Worm (Caenorhabditis elegans) whole organism, L2 larva: ENCODE results near the gene srj-52.

Experiments
- C34F6.9 ChIP-seq: fragments of 150-350 bp; optimal IDR thresholded peaks from 2 replicates; lab custom pipeline; 2014; ENCODE audit warnings: missing biosample characterization, missing genetic modification characterization
- F13H6.1 ChIP-seq: sonication (generic microtip); optimal IDR thresholded peaks from 2 replicates; lab custom pipeline; 2016; ENCODE audit warnings: missing genetic modification characterization, missing compliant biosample characterization
- R02D3.7 ChIP-seq: fragments of 150-350 bp; optimal IDR thresholded peaks from 2 replicates; lab custom pipeline; 2014; ENCODE audit warnings: missing biosample characterization, missing genetic modification characterization
- Y55F3AM.14 ChIP-seq: fragments of 200-800 bp; sonication (Bioruptor generic); optimal IDR thresholded peaks from 2 replicates; lab custom pipeline; 2018; ENCODE audit warnings: mild to moderate bottlenecking, missing genetic modification characterization, missing compliant biosample characterization
- ZK546.5 ChIP-seq: sonication (generic microtip); optimal IDR thresholded peaks from 2 replicates; lab custom pipeline; 2017; ENCODE audit warnings: missing biosample characterization, missing genetic modification characterization
- alr-1 ChIP-seq: fragments of 150-350 bp; optimal IDR thresholded peaks from 2 replicates; lab custom pipeline; 2014; ENCODE audit warnings: missing biosample characterization, missing genetic modification characterization
- aly-2 ChIP-seq: fragments of 150-350 bp; optimal IDR thresholded peaks from 2 replicates; lab custom pipeline; 2014; ENCODE audit warnings: missing biosample characterization, missing genetic modification characterization
- ama-1 ChIP-seq: fragments of 150-350 bp; optimal IDR thresholded peaks from 2 replicates; lab custom pipeline; 2018; ENCODE audit warnings: inconsistent platforms
- blmp-1 ChIP-seq: sonication (generic microtip); optimal IDR thresholded peaks from 2 replicates; lab custom pipeline; 2017; ENCODE audit warnings: missing genetic modification characterization, mild to moderate bottlenecking, missing compliant biosample characterization, antibody characterized with exemption, moderate library complexity; ENCODE audit not compliant: insufficient read depth
- ceh-16 ChIP-seq: fragments of 150-350 bp; optimal IDR thresholded peaks from 2 replicates; lab custom pipeline; 2014; ENCODE audit warnings: missing biosample characterization, missing genetic modification characterization
- ceh-82 ChIP-seq: fragments of 150-350 bp; optimal IDR thresholded peaks from 2 replicates; lab custom pipeline; 2014; ENCODE audit warnings: missing biosample characterization, missing genetic modification characterization
- crh-2 ChIP-seq: sonication (generic microtip); optimal IDR thresholded peaks from 2 replicates; lab custom pipeline; 2017; ENCODE audit warnings: missing biosample characterization, missing genetic modification characterization
- dmd-4 ChIP-seq: sonication (generic microtip); optimal IDR thresholded peaks from 2 replicates; lab custom pipeline; 2017; ENCODE audit warnings: missing biosample characterization, missing genetic modification characterization
- egl-27 ChIP-seq: sonication (generic microtip); optimal IDR thresholded peaks from 3 replicates; lab custom pipeline; 2017; ENCODE audit warnings: missing biosample characterization, missing genetic modification reagents, missing genetic modification characterization
- elt-1 ChIP-seq: fragments of 150-350 bp; optimal IDR thresholded peaks from 2 replicates; lab custom pipeline; 2014; ENCODE audit warnings: missing biosample characterization, missing genetic modification characterization
- elt-3 ChIP-seq: sonication (generic microtip); optimal IDR thresholded peaks from 2 replicates; lab custom pipeline; 2017; ENCODE audit warnings: missing biosample characterization, missing genetic modification characterization
- fos-1 ChIP-seq: fragments of 150-350 bp; optimal IDR thresholded peaks from 2 replicates; lab custom pipeline; 2014; ENCODE audit warnings: missing biosample characterization, missing genetic modification characterization
- gmeb-1 ChIP-seq: fragments of 150-350 bp; optimal IDR thresholded peaks from 2 replicates; lab custom pipeline; 2014; ENCODE audit warnings: missing biosample characterization, missing genetic modification characterization
- lin-13 ChIP-seq: fragments of 150-350 bp; optimal IDR thresholded peaks from 2 replicates; lab custom pipeline; 2014; ENCODE audit warnings: missing biosample characterization, missing genetic modification reagents, missing genetic modification characterization
- lin-39 ChIP-seq: fragments of 150-350 bp; optimal IDR thresholded peaks from 2 replicates; lab custom pipeline; 2014; ENCODE audit warnings: missing biosample characterization, missing genetic modification reagents, missing genetic modification characterization
- lsy-2 ChIP-seq, 2 experiments: fragments of 150-350 bp in 1 of 2; sonication (generic microtip) in 1 of 2; optimal IDR thresholded peaks; 2 replicates each; lab custom pipeline; 2014 to 2017; ENCODE audit warnings: missing biosample characterization in 2 of 2, missing genetic modification characterization in 2 of 2
- mab-5 ChIP-seq: fragments of 150-350 bp; optimal IDR thresholded peaks from 2 replicates; lab custom pipeline; 2014; ENCODE audit warnings: missing biosample characterization, missing genetic modification characterization
- mbf-1 ChIP-seq: sonication (generic microtip); optimal IDR thresholded peaks from 2 replicates; lab custom pipeline; 2017; ENCODE audit warnings: missing biosample characterization, missing genetic modification characterization
- mdl-1 ChIP-seq, 2 experiments: fragments of 150-350 bp in 1 of 2; sonication (generic microtip) in 1 of 2; optimal IDR thresholded peaks; 2 replicates each; lab custom pipeline; 2017; ENCODE audit warnings: missing biosample characterization in 2 of 2, missing genetic modification characterization in 2 of 2
- nhr-10 ChIP-seq: sonication (generic microtip); optimal IDR thresholded peaks from 2 replicates; lab custom pipeline; 2017; ENCODE audit warnings: missing biosample characterization, missing genetic modification characterization
- nhr-11 ChIP-seq: fragments of 150-350 bp; optimal IDR thresholded peaks from 2 replicates; lab custom pipeline; 2014; ENCODE audit warnings: missing biosample characterization, missing genetic modification characterization
- nhr-12 ChIP-seq: fragments of 150-350 bp; optimal IDR thresholded peaks from 2 replicates; lab custom pipeline; 2014; ENCODE audit warnings: missing biosample characterization, missing genetic modification characterization
- nhr-129 ChIP-seq: fragments of 150-350 bp; optimal IDR thresholded peaks from 2 replicates; lab custom pipeline; 2014; ENCODE audit warnings: missing biosample characterization, missing genetic modification characterization
- nhr-21 ChIP-seq: fragments of 150-350 bp; optimal IDR thresholded peaks from 2 replicates; lab custom pipeline; 2014; ENCODE audit warnings: missing biosample characterization, missing genetic modification characterization
- nhr-23 ChIP-seq: fragments of 150-350 bp; optimal IDR thresholded peaks from 2 replicates; lab custom pipeline; 2014; ENCODE audit warnings: missing biosample characterization, missing genetic modification reagents, missing genetic modification characterization
- nhr-237 ChIP-seq: fragments of 150-350 bp; optimal IDR thresholded peaks from 2 replicates; lab custom pipeline; 2014; ENCODE audit warnings: missing biosample characterization, missing genetic modification characterization
- nhr-25 ChIP-seq: fragments of 150-350 bp; sonication (generic microtip); optimal IDR thresholded peaks from 3 replicates; lab custom pipeline; 2014; ENCODE audit warnings: missing biosample characterization, missing genetic modification characterization
- nhr-77 ChIP-seq: fragments of 150-350 bp; optimal IDR thresholded peaks from 2 replicates; lab custom pipeline; 2014; ENCODE audit warnings: missing biosample characterization, missing genetic modification characterization
- peb-1 ChIP-seq: fragments of 150-350 bp; optimal IDR thresholded peaks from 2 replicates; lab custom pipeline; 2014; ENCODE audit warnings: missing biosample characterization, missing genetic modification characterization
- sem-4 ChIP-seq: fragments of 150-350 bp; optimal IDR thresholded peaks from 2 replicates; lab custom pipeline; 2014; ENCODE audit warnings: missing biosample characterization, missing genetic modification reagents, missing genetic modification characterization
- skn-1 ChIP-seq: sonication (generic microtip); optimal IDR thresholded peaks from 2 replicates; lab custom pipeline; 2017; ENCODE audit warnings: missing biosample characterization, missing genetic modification characterization
- sma-3 ChIP-seq: sonication (generic microtip); optimal IDR thresholded peaks from 2 replicates; lab custom pipeline; 2016; ENCODE audit warnings: missing genetic modification reagents, missing genetic modification characterization, missing compliant biosample characterization
- sma-9 ChIP-seq, 2 experiments: fragments of 150-350 bp in 1 of 2; sonication (generic microtip) in 1 of 2; optimal IDR thresholded peaks; 2 replicates each; lab custom pipeline; 2014 to 2016; ENCODE audit warnings: missing genetic modification characterization in 2 of 2, mild to moderate bottlenecking in 1 of 2, missing biosample characterization in 1 of 2, missing compliant biosample characterization in 1 of 2, missing genetic modification reagents in 1 of 2, moderate library complexity in 1 of 2
- snpc-4 ChIP-seq: fragments of 150-350 bp; optimal IDR thresholded peaks from 2 replicates; lab custom pipeline; 2014; ENCODE audit warnings: missing biosample characterization, missing genetic modification characterization
- unc-39 ChIP-seq: fragments of 150-350 bp; optimal IDR thresholded peaks from 2 replicates; lab custom pipeline; 2014; ENCODE audit warnings: missing biosample characterization, missing genetic modification characterization
- unc-55 ChIP-seq: fragments of 150-350 bp; sonication (generic microtip); optimal IDR thresholded peaks from 3 replicates; lab custom pipeline; 2014; ENCODE audit warnings: missing biosample characterization, missing genetic modification reagents, missing genetic modification characterization
- unc-62 ChIP-seq: fragments of 150-350 bp; optimal IDR thresholded peaks from 2 replicates; lab custom pipeline; 2014; ENCODE audit warnings: missing biosample characterization, missing genetic modification reagents, missing genetic modification characterization
- zag-1 ChIP-seq: fragments of 150-350 bp; optimal IDR thresholded peaks from 2 replicates; lab custom pipeline; 2014; ENCODE audit warnings: missing biosample characterization, missing genetic modification characterization
- ztf-1 ChIP-seq: fragments of 200-800 bp; sonication (Bioruptor generic); conservative IDR thresholded peaks from 2 replicates; pipeline ENCODE4 v1.3.6; 2022; ENCODE audit warnings: missing genetic modification characterization, missing compliant biosample characterization
- ztf-11 ChIP-seq: sonication (generic microtip); optimal IDR thresholded peaks from 2 replicates; lab custom pipeline; 2017; ENCODE audit warnings: missing biosample characterization, missing genetic modification characterization

srj-52 gene

DNA sequence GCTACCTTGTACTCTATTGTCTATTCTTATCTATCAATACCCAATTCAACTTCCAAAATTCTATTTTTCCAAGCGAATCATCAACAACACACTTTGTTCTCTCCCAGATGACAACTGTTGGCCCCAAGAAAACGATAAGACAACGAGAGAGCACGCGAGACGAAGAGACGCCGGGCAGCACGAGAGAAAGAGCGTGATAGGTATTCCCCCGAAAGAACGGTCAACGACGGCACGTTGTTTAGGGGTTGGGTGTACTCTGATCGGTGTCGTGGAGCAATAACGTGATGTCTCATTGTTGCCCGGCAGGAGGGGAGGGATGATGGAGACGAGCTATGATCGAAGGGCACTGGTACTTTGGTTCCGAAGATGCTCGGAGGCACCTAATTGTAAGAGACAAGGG is 35.5 kb upstream of the srj-52 start (continued):
- TF ChIP-seq lin-39: no peak
- peak; percentile 13 for TF ChIP-seq nhr-10
- peak; percentile 85 for TF ChIP-seq nhr-25 (tag; lab: Kevin White, UChicago)
- no peak for TF ChIP-seq peb-1 (tag; lab: Kevin White, UChicago)
- peak; percentile 97 for TF ChIP-seq F13H6.1 (tag; lab: Kevin White, UChicago)
- no peak for TF ChIP-seq mbf-1 (tag; lab: Kevin White, UChicago)
- TF ChIP-seq, all 48 proteins: peak for 25

DNA sequence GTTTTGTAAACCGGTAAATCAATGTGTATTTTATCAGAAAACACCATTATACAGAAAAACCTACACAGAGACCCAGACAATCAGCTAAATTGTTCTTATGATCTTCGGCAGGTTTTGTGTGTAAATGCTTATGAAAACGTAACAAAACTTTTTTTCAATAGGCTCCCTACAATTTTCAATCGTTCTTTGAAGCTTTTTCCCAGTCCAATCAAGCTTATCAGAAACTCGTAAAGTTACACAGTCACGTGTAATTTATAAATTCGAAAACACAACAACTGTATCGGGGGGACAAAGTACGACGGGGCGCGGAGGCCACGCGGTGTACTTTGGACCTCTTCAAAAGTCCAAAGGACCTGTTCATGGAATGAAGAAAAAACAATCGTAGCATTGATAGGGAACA is 34.4 kb upstream of the srj-52 start:
- TF ChIP-seq nhr-77 (no peak), mdl-1 (tag; optimal IDR thresholded peaks at IDR 0.05; lab: Kevin White, UChicago) (peak in 1 of 2 experiments; percentile 60), unc-62 (GFP tag; lab: Kevin White, UChicago) (no peak), elt-1 (tag; lab: Kevin White, UChicago) (no peak), snpc-4 (no peak), Y55F3AM.14 (GFP tag; lab: Kevin White, UChicago) (peak; percentile 92), fos-1 (tag; lab: Kevin White, UChicago) (peak; percentile 20), lin-39 (no peak), C34F6.9 (tag; lab: Kevin White, UChicago) (peak; percentile 30), ZK546.5 (tag; lab: Kevin White, UChicago) (no peak), egl-27 (no peak), R02D3.7 (tag; lab: Kevin White, UChicago) (no peak), sem-4 (tag; lab: Kevin White, UChicago) (no peak), sma-3 (peak; percentile 73), unc-55 (GFP tag; lab: Kevin White, UChicago) (no peak), sma-9 (GFP tag; optimal IDR thresholded peaks at IDR 0.05; lab: Kevin White, UChicago) (peak; percentile 81), sma-9 (tag; optimal IDR thresholded peaks at IDR 0.05; lab: Kevin White, UChicago) (no peak), blmp-1 (tag; lab: Kevin White, UChicago) (peak; percentile 41), lsy-2 (tag; optimal IDR thresholded peaks at IDR 0.05; lab: Kevin White, UChicago) (peak in 1 of 2 experiments; percentile 62), F13H6.1 (tag; lab: Kevin White, UChicago) (peak; percentile 52), nhr-129 (tag; lab: Kevin White, UChicago) (peak; percentile 82), nhr-12 (tag; lab: Kevin White, UChicago) (no peak), unc-39 (tag; lab: Kevin White, UChicago) (no peak), ama-1 (lab: Kevin White, UChicago) (peak; percentile 63), lin-13 (no peak), gmeb-1 (tag; lab: Kevin White, UChicago) (no peak), nhr-21 (tag; lab: Kevin White, UChicago) (peak; percentile 88), ceh-16 (no peak), ceh-82 (tag; lab: Kevin White, UChicago) (no peak), dmd-4 (tag; lab: Kevin White, UChicago) (no peak), ztf-1 (GFP tag; lab: Robert Waterston, UW) (no peak), mbf-1 (tag; lab: Kevin White, UChicago) (no peak), crh-2 (tag; lab: Kevin White, UChicago) (peak; percentile 82), mab-5 (tag; lab: Kevin White, UChicago) (no peak), ztf-11 (no peak), alr-1 (no peak), nhr-237 (no peak), elt-3 (tag; lab: Kevin White, UChicago) (no peak), nhr-11 (tag; lab: Kevin White, UChicago) (no peak), aly-2 (tag; lab: Kevin White, UChicago) (no peak), nhr-10 (no peak), zag-1 (tag; lab: Kevin White, UChicago) (no peak), skn-1 (no peak), nhr-25 (tag; lab: Kevin White, UChicago) (peak; percentile 67), nhr-23 (tag; lab: Kevin White, UChicago) (no peak)
